Fruit fly (Drosophila melanogaster) whole organism, pupa: Measurements from ENCODE around the gene mirr.

Experiments
- CG14655 ChIP-seq: fragments of 200-800 bp; sonication (Bioruptor generic); optimal IDR thresholded peaks from 3 replicates; lab custom pipeline; 2017; ENCODE audit warnings: mild to moderate bottlenecking, missing biosample characterization, missing genetic modification reagents, missing genetic modification characterization
- CG32121 ChIP-seq: fragments of 200-800 bp; sonication (Bioruptor generic); IDR thresholded peaks from 2 replicates; pipeline ENCODE4 v1.3.6; 2022; ENCODE audit warnings: missing biosample characterization, missing genetic modification characterization
- CG8301 ChIP-seq: fragments of 200-800 bp; sonication (Bioruptor generic); optimal IDR thresholded peaks from 2 replicates; lab custom pipeline; 2018; ENCODE audit warnings: missing biosample characterization, mild to moderate bottlenecking, missing genetic modification characterization
- CG9948 ChIP-seq: fragments of 200-800 bp; sonication (Bioruptor generic); optimal IDR thresholded peaks from 2 replicates; lab custom pipeline; 2018; ENCODE audit warnings: missing biosample characterization, mild to moderate bottlenecking, missing genetic modification characterization, moderate library complexity
- D1 ChIP-seq: fragments of 200-800 bp; sonication (Bioruptor generic); optimal IDR thresholded peaks from 2 replicates; lab custom pipeline; 2018; ENCODE audit warnings: missing biosample characterization, mild to moderate bottlenecking, missing genetic modification characterization, moderate library complexity
- Ets98B ChIP-seq: fragments of 200-800 bp; sonication (Bioruptor generic); IDR thresholded peaks from 2 replicates; pipeline ENCODE4 v1.3.6; 2022; ENCODE audit warnings: missing biosample characterization, missing genetic modification characterization
- Pif1A ChIP-seq: fragments of 200-800 bp; sonication (Bioruptor generic); optimal IDR thresholded peaks from 3 replicates; lab custom pipeline; 2016; ENCODE audit warnings: missing biosample characterization, missing genetic modification characterization
- Pif1B ChIP-seq: fragments of 200-800 bp; sonication (Bioruptor generic); optimal IDR thresholded peaks from 3 replicates; lab custom pipeline; 2016; ENCODE audit warnings: missing biosample characterization, missing genetic modification characterization
- Snoo ChIP-seq: fragments of 200-800 bp; sonication (Bioruptor generic); optimal IDR thresholded peaks from 3 replicates; lab custom pipeline; 2017; ENCODE audit warnings: missing biosample characterization, mild to moderate bottlenecking, missing genetic modification characterization, inconsistent platforms
- rn ChIP-seq: fragments of 200-800 bp; sonication (Bioruptor generic); IDR thresholded peaks from 2 replicates; pipeline ENCODE4 v1.3.6; 2022; ENCODE audit warnings: missing biosample characterization, missing genetic modification characterization

- TF ChIP-seq CG9948 (tag; lab: Kevin White, UChicago) (peak; percentile 50), CG8301 (tag; lab: Kevin White, UChicago) (peak; percentile 78), CG14655 (GFP tag; lab: Kevin White, UChicago) (peak; percentile 80), rn (0 out of 2 replicates have a peak, but pooled peaks have one; percentile 10), Pif1B (peak; percentile 49), CG32121 (GFP tag; lab: Robert Waterston, UW) (peak; percentile 77), Pif1A (GFP tag; lab: Kevin White, UChicago) (peak; percentile 49), D1 (tag; lab: Kevin White, UChicago) (no peak), Snoo (no peak), Ets98B (GFP tag; lab: Robert Waterston, UW) (peak; percentile 75)
Measured at dm6 chr3L:12672748-12673288, 20.6 kb upstream of the mirr start.
